Worm (Caenorhabditis elegans) whole organism, L4 larva: ENCODE results near the gene sre-2.
A peak's percentile ranks its signal among the peaks of the same experiment; 100 is the strongest.

Experiments
- F10B5.3 ChIP-seq: sonication (generic microtip); optimal IDR thresholded peaks from 2 replicates; lab custom pipeline; 2016; ENCODE audit warnings: mild to moderate bottlenecking, missing genetic modification characterization, missing compliant biosample characterization
- F49E8.2 ChIP-seq: sonication (generic microtip); optimal IDR thresholded peaks from 2 replicates; lab custom pipeline; 2016; ENCODE audit warnings: missing compliant biosample characterization, mild to moderate bottlenecking, missing genetic modification characterization, borderline replicate concordance
- R02D3.7 ChIP-seq: fragments of 150-350 bp; sonication (generic microtip); optimal IDR thresholded peaks from 3 replicates; lab custom pipeline; 2014; ENCODE audit warnings: missing biosample characterization, missing genetic modification characterization
- T26A8.4 ChIP-seq: fragments of 200-800 bp; sonication (Bioruptor generic); IDR thresholded peaks from 2 replicates; pipeline ENCODE4 v1.3.6; 2022; ENCODE audit warnings: missing genetic modification characterization, missing compliant biosample characterization
- Y105C5A.15 ChIP-seq: fragments of 200-800 bp; sonication (Bioruptor generic); IDR thresholded peaks from 2 replicates; pipeline ENCODE4 v1.3.6; 2022; ENCODE audit warnings: missing genetic modification characterization, missing compliant biosample characterization
- Y5F2A.4 ChIP-seq: fragments of 200-800 bp; sonication (Bioruptor generic); optimal IDR thresholded peaks from 2 replicates; lab custom pipeline; 2018; ENCODE audit warnings: mild to moderate bottlenecking, missing genetic modification characterization, missing compliant biosample characterization
- aha-1 ChIP-seq: fragments of 150-350 bp; peaks from one replicate; lab custom pipeline; 2014; ENCODE audit warnings: missing biosample characterization, missing genetic modification characterization
- arid-1 ChIP-seq: fragments of 200-800 bp; sonication (Bioruptor generic); conservative IDR thresholded peaks from 2 replicates; pipeline ENCODE4 v1.3.6; 2022; ENCODE audit warnings: missing genetic modification reagents, missing genetic modification characterization, missing compliant biosample characterization
- attf-4 ChIP-seq: sonication (generic microtip); optimal IDR thresholded peaks from 3 replicates; lab custom pipeline; 2017; ENCODE audit warnings: missing biosample characterization, missing genetic modification characterization
- ceh-28 ChIP-seq: fragments of 150-350 bp; optimal IDR thresholded peaks from 2 replicates; lab custom pipeline; 2014; ENCODE audit warnings: missing biosample characterization, missing genetic modification reagents, missing genetic modification characterization
- ceh-32 ChIP-seq: sonication (generic microtip); optimal IDR thresholded peaks from 2 replicates; lab custom pipeline; 2016; ENCODE audit warnings: mild to moderate bottlenecking, missing genetic modification characterization, missing compliant biosample characterization; ENCODE audit not compliant: poor library complexity
- ceh-44 ChIP-seq: fragments of 200-800 bp; sonication (Bioruptor generic); IDR thresholded peaks from 2 replicates; pipeline ENCODE4 v1.3.6; 2022; ENCODE audit warnings: missing genetic modification reagents, missing genetic modification characterization, missing compliant biosample characterization
- ceh-62 ChIP-seq: sonication (generic microtip); optimal IDR thresholded peaks from 2 replicates; lab custom pipeline; 2017; ENCODE audit warnings: missing biosample characterization, missing genetic modification characterization
- cey-2 ChIP-seq: sonication (generic microtip); optimal IDR thresholded peaks from 3 replicates; lab custom pipeline; 2017; ENCODE audit warnings: missing genetic modification characterization, mild to moderate bottlenecking, missing compliant biosample characterization, antibody characterized with exemption, borderline replicate concordance; ENCODE audit not compliant: insufficient read depth
- ctbp-1 ChIP-seq: fragments of 200-800 bp; sonication (Bioruptor generic); IDR thresholded peaks from 2 replicates; pipeline ENCODE4 v1.3.6; 2022; ENCODE audit warnings: missing genetic modification reagents, missing genetic modification characterization, missing compliant biosample characterization
- dve-1 ChIP-seq: sonication (generic microtip); optimal IDR thresholded peaks from 2 replicates; lab custom pipeline; 2017; ENCODE audit warnings: antibody characterized with exemption, mild to moderate bottlenecking, missing genetic modification characterization, missing compliant biosample characterization; ENCODE audit not compliant: insufficient read depth
- egl-27 ChIP-seq: sonication (generic microtip); optimal IDR thresholded peaks from 3 replicates; lab custom pipeline; 2017; ENCODE audit warnings: missing biosample characterization, missing genetic modification reagents, missing genetic modification characterization
- fos-1 ChIP-seq: fragments of 150-350 bp; optimal IDR thresholded peaks from 2 replicates; lab custom pipeline; 2014; ENCODE audit warnings: missing biosample characterization, missing genetic modification characterization
- hlh-30 ChIP-seq: sonication (generic microtip); optimal IDR thresholded peaks from 2 replicates; lab custom pipeline; 2017; ENCODE audit warnings: antibody characterized with exemption, mild to moderate bottlenecking, missing genetic modification characterization, missing compliant biosample characterization; ENCODE audit not compliant: insufficient read depth
- jun-1 ChIP-seq: fragments of 150-350 bp; optimal IDR thresholded peaks from 2 replicates; lab custom pipeline; 2014; ENCODE audit warnings: missing biosample characterization, missing genetic modification reagents, missing genetic modification characterization
- lim-7 ChIP-seq: fragments of 200-800 bp; sonication (Bioruptor generic); IDR thresholded peaks from 2 replicates; pipeline ENCODE4 v1.3.6; 2022; ENCODE audit warnings: missing genetic modification characterization, missing compliant biosample characterization
- lin-13 ChIP-seq: fragments of 150-350 bp; optimal IDR thresholded peaks from 2 replicates; lab custom pipeline; 2014; ENCODE audit warnings: missing biosample characterization, missing genetic modification reagents, missing genetic modification characterization
- lin-15B ChIP-seq: fragments of 150-350 bp; sonication (generic microtip); optimal IDR thresholded peaks from 3 replicates; lab custom pipeline; 2014; ENCODE audit warnings: missing biosample characterization, missing genetic modification characterization
- lin-29 ChIP-seq: fragments of 200-800 bp; sonication (Bioruptor generic); IDR thresholded peaks from 2 replicates; pipeline ENCODE4 v1.3.6; 2022; ENCODE audit warnings: missing genetic modification reagents, missing genetic modification characterization, missing compliant biosample characterization
- lin-38 ChIP-seq: fragments of 200-800 bp; sonication (Bioruptor generic); IDR thresholded peaks from 2 replicates; pipeline ENCODE4 v1.3.6; 2022; ENCODE audit warnings: missing genetic modification reagents, missing genetic modification characterization, missing compliant biosample characterization
- lin-39 ChIP-seq: fragments of 150-350 bp; optimal IDR thresholded peaks from 2 replicates; lab custom pipeline; 2014; ENCODE audit warnings: missing biosample characterization, missing genetic modification reagents, missing genetic modification characterization
- lir-3 ChIP-seq: sonication (generic microtip); optimal IDR thresholded peaks from 2 replicates; lab custom pipeline; 2016; ENCODE audit warnings: mild to moderate bottlenecking, missing genetic modification characterization, missing compliant biosample characterization
- lsy-2 ChIP-seq, 2 experiments: fragments of 150-350 bp in 1 of 2; sonication (generic microtip) in 1 of 2; optimal IDR thresholded peaks; 2 replicates each; lab custom pipeline; 2014 to 2017; ENCODE audit warnings: missing biosample characterization in 2 of 2, missing genetic modification characterization in 2 of 2
- mep-1 ChIP-seq: fragments of 150-350 bp; sonication (generic microtip); optimal IDR thresholded peaks from 3 replicates; lab custom pipeline; 2014; ENCODE audit warnings: missing biosample characterization, missing genetic modification characterization
- mxl-3 ChIP-seq: fragments of 200-800 bp; sonication (Bioruptor generic); optimal IDR thresholded peaks from 2 replicates; lab custom pipeline; 2018; ENCODE audit warnings: mild to moderate bottlenecking, missing genetic modification characterization, missing compliant biosample characterization
- nhr-10 ChIP-seq: fragments of 150-350 bp; optimal IDR thresholded peaks from 2 replicates; lab custom pipeline; 2014; ENCODE audit warnings: missing biosample characterization, missing genetic modification characterization
- nhr-111 ChIP-seq: fragments of 200-800 bp; sonication (Bioruptor generic); optimal IDR thresholded peaks from 2 replicates; lab custom pipeline; 2018; ENCODE audit warnings: mild to moderate bottlenecking, missing genetic modification characterization, missing compliant biosample characterization
- nhr-237 ChIP-seq: sonication (generic microtip); optimal IDR thresholded peaks from 2 replicates; lab custom pipeline; 2017; ENCODE audit warnings: missing biosample characterization, missing genetic modification characterization
- nhr-41 ChIP-seq: fragments of 200-800 bp; sonication (Bioruptor generic); IDR thresholded peaks from 2 replicates; pipeline ENCODE4 v1.3.6; 2022; ENCODE audit warnings: missing genetic modification reagents, missing genetic modification characterization, missing compliant biosample characterization
- nhr-77 ChIP-seq: fragments of 150-350 bp; optimal IDR thresholded peaks from 2 replicates; lab custom pipeline; 2014; ENCODE audit warnings: missing biosample characterization, missing genetic modification characterization
- pha-4 ChIP-seq, 2 experiments: fragments of 150-350 bp in 1 of 2; fragments of 200-800 bp in 1 of 2; sonication (Bioruptor generic) in 1 of 2; IDR thresholded peaks in 1 of 2; optimal IDR thresholded peaks in 1 of 2; 2 replicates each; pipeline versions ENCODE4 v1.3.6 to Lab custom; 2014 to 2022; ENCODE audit warnings: missing genetic modification characterization in 2 of 2, missing genetic modification reagents in 2 of 2, missing biosample characterization in 1 of 2, missing compliant biosample characterization in 1 of 2
- pqm-1 ChIP-seq: sonication (generic microtip); optimal IDR thresholded peaks from 2 replicates; lab custom pipeline; 2017; ENCODE audit warnings: missing biosample characterization, missing genetic modification characterization
- rbr-2 ChIP-seq: sonication (generic microtip); optimal IDR thresholded peaks from 2 replicates; lab custom pipeline; 2016; ENCODE audit warnings: missing genotype, missing genetic modification characterization, missing compliant biosample characterization
- saeg-2 ChIP-seq: fragments of 200-800 bp; sonication (Bioruptor generic); IDR thresholded peaks from 2 replicates; pipeline ENCODE4 v1.3.6; 2022; ENCODE audit warnings: missing genetic modification reagents, missing genetic modification characterization, missing compliant biosample characterization
- set-16 ChIP-seq: fragments of 200-800 bp; sonication (Bioruptor generic); IDR thresholded peaks from 2 replicates; pipeline ENCODE4 v1.3.6; 2022; ENCODE audit warnings: missing genetic modification reagents, missing genetic modification characterization, missing compliant biosample characterization
- spr-1 ChIP-seq: sonication (generic microtip); optimal IDR thresholded peaks from 2 replicates; lab custom pipeline; 2016; ENCODE audit warnings: mild to moderate bottlenecking, missing genetic modification characterization, missing compliant biosample characterization
- tag-97 ChIP-seq: fragments of 200-800 bp; sonication (Bioruptor generic); IDR thresholded peaks from 2 replicates; pipeline ENCODE4 v1.3.6; 2022; ENCODE audit warnings: missing genetic modification characterization, missing compliant biosample characterization
- tra-1 ChIP-seq: fragments of 200-800 bp; sonication (Bioruptor generic); IDR thresholded peaks from 2 replicates; pipeline ENCODE4 v1.3.6; 2022; ENCODE audit warnings: missing genetic modification reagents, missing genetic modification characterization, missing compliant biosample characterization
- unc-39 ChIP-seq: sonication (generic microtip); optimal IDR thresholded peaks from 2 replicates; lab custom pipeline; 2017; ENCODE audit warnings: missing biosample characterization, missing genetic modification characterization
- unc-62 ChIP-seq, 3 experiments: fragments of 150-350 bp in 1 of 3; sonication (generic microtip); optimal IDR thresholded peaks in 2 of 3; peaks in 1 of 3; 1 replicate in 1 of 3; 2 replicates in 2 of 3; lab custom pipeline; 2014 to 2017; ENCODE audit warnings: missing biosample characterization in 3 of 3, missing genetic modification characterization in 3 of 3, missing genetic modification reagents in 3 of 3, missing genotype in 1 of 3
- vab-7 ChIP-seq: fragments of 200-800 bp; sonication (Bioruptor generic); IDR thresholded peaks from 2 replicates; pipeline ENCODE4 v1.3.6; 2022; ENCODE audit warnings: missing genetic modification reagents, missing genetic modification characterization, missing compliant biosample characterization
- zag-1 ChIP-seq: fragments of 150-350 bp; optimal IDR thresholded peaks from 2 replicates; lab custom pipeline; 2014; ENCODE audit warnings: missing biosample characterization, missing genetic modification characterization
- zfp-2 ChIP-seq: sonication (generic microtip); optimal IDR thresholded peaks from 2 replicates; lab custom pipeline; 2016; ENCODE audit warnings: mild to moderate bottlenecking, missing genetic modification characterization, missing compliant biosample characterization
- ztf-7 ChIP-seq: fragments of 150-350 bp; optimal IDR thresholded peaks from 2 replicates; lab custom pipeline; 2014; ENCODE audit warnings: missing biosample characterization, missing genetic modification characterization

The sre-2 gene

DNA sequence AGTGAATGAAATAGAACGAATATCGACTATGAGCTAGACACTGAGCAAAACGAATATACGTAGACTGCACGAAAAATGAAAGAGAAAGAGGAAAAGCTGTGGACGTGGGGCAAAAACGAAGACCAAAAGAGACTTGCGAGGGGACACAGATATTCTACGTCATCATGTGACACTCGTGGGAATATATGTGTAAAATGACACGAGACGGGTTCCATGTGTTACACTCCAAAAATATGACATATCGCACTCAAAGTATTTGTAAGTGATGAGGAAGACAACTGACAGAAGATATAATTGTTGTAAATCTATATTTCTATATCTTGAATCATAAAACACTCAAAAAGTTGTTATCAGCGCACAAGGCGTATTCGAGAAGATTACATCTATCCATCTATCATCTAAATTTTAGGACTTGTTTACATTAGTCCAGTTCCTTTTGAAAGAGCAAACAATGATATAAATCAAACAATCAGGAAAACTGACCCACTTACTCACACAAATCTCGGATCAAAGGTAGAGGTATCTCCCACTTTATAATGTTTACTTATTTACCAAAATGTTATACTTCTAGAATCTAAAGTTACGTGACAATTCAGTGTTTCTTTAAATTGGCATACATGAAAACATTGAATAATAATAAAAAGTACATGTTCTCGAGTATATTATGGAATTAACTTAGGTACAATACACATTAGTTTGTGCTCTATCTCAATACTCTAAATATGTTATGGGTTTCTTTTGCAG lies 30.0 kb downstream of the sre-2 start (continued):
- TF ChIP-seq dve-1 (tag; lab: Kevin White, UChicago) (no peak), lin-39 (no peak), Y5F2A.4 (no peak), lin-13 (GFP tag; lab: Kevin White, UChicago) (no peak), zag-1 (tag; lab: Kevin White, UChicago) (no peak), attf-4 (tag; lab: Kevin White, UChicago) (no peak), ctbp-1 (GFP tag; lab: Robert Waterston, UW) (peak; percentile 73; the same call in 1 of the 2 replicates), cey-2 (tag; lab: Kevin White, UChicago) (no peak), zfp-2 (tag; lab: Kevin White, UChicago) (no peak), jun-1 (tag; lab: Kevin White, UChicago) (no peak), R02D3.7 (no peak), mxl-3 (GFP tag; lab: Kevin White, UChicago) (peak; percentile 69), rbr-2 (tag; lab: Kevin White, UChicago) (peak; percentile 38), nhr-237 (tag; lab: Kevin White, UChicago) (no peak), spr-1 (tag; lab: Kevin White, UChicago) (no peak), hlh-30 (tag; lab: Kevin White, UChicago) (peak; percentile 94), vab-7 (GFP tag; lab: Robert Waterston, UW) (no peak), lir-3 (no peak), lin-38 (0 out of 2 replicates have a peak, but pooled peaks have one; percentile 28), T26A8.4 (GFP tag; lab: Robert Waterston, UW) (0 out of 2 replicates have a peak, but pooled peaks have one; percentile 23), lim-7 (no peak), F49E8.2 (tag; lab: Kevin White, UChicago) (no peak), ceh-44 (no peak), nhr-41 (GFP tag; lab: Robert Waterston, UW) (no peak), ceh-28 (tag; lab: Kevin White, UChicago) (no peak), nhr-10 (tag; lab: Kevin White, UChicago) (no peak), tra-1 (GFP tag; lab: Robert Waterston, UW) (no peak), unc-39 (tag; lab: Kevin White, UChicago) (no peak), pqm-1 (tag; lab: Kevin White, UChicago) (no peak), F10B5.3 (no peak), unc-62 (GFP tag; optimal IDR thresholded peaks at IDR 0.05 in 1 of 2; lab: Kevin White, UChicago) (peak in 1 of 2 experiments; percentile 99), unc-62 (tag; optimal IDR thresholded peaks at IDR 0.05; lab: Kevin White, UChicago) (no peak), lsy-2 (tag; optimal IDR thresholded peaks at IDR 0.05; lab: Kevin White, UChicago) (peak in 1 of 2 experiments; percentile 66), tag-97 (GFP tag; lab: Robert Waterston, UW) (no peak), saeg-2 (GFP tag; lab: Robert Waterston, UW) (no peak), fos-1 (no peak), ceh-32 (no peak), Y105C5A.15 (no peak), lin-29 (no peak)

DNA sequence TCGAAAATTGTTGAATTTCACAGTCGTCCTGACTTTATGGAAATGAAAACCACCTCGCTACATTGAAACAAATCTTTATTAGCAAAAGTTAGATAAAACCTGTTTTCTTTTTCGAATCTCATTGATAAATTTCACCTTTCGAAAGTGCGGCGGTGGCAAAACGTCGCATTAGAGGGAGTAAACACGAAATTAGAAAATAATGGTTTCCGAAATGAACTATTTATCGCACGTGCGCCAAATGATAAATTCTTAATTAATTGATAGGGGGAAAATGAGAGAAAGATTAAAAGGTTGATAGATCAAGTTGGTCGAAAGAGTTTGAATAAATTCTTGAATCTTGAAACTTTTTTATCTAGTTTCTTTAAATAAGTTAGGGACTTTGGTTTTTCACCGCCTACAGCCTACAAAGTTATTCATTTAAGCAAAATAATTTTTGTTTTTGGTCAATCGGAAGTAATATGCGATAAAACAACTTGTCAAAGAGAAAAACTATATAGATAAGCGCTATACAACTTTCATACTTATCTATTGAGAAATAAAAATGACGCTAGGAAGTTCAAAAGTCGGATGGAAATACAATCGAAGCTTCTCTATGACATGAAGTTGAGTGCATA lies 30.8 kb downstream of the sre-2 start:
- TF ChIP-seq zag-1 (tag; lab: Kevin White, UChicago) = no peak
- peak; percentile 48 for TF ChIP-seq mxl-3 (GFP tag; lab: Kevin White, UChicago)
- no peak for TF ChIP-seq nhr-77 (tag; lab: Kevin White, UChicago)
- no peak for TF ChIP-seq pha-4 (GFP tag; IDR thresholded peaks at IDR 0.05; lab: Robert Waterston, UW)
- no peak for TF ChIP-seq pha-4 (tag; optimal IDR thresholded peaks at IDR 0.05; lab: Kevin White, UChicago)
- peak; percentile 46 for TF ChIP-seq aha-1
- no peak for TF ChIP-seq unc-62 (GFP tag; optimal IDR thresholded peaks at IDR 0.05 in 1 of 2; lab: Kevin White, UChicago)
- no peak for TF ChIP-seq unc-62 (tag; optimal IDR thresholded peaks at IDR 0.05; lab: Kevin White, UChicago)
- no peak for TF ChIP-seq ceh-62 (tag; lab: Kevin White, UChicago)
- no peak for TF ChIP-seq ztf-7
- TF ChIP-seq arid-1 = no peak
- TF ChIP-seq mep-1 (tag; lab: Kevin White, UChicago) = no peak
- TF ChIP-seq lin-15B = no peak
- no peak for TF ChIP-seq nhr-10 (tag; lab: Kevin White, UChicago)
- TF ChIP-seq egl-27 (tag; lab: Kevin White, UChicago) = no peak
- peak; percentile 7 for TF ChIP-seq hlh-30 (tag; lab: Kevin White, UChicago)
- no peak for TF ChIP-seq nhr-111 (GFP tag; lab: Kevin White, UChicago)
- no peak for TF ChIP-seq set-16 (GFP tag; lab: Robert Waterston, UW)
